Fruit fly (Drosophila melanogaster) whole organism, embryonic: ENCODE measurements around the gene CG2493.

Experiments used
- Bdp1 ChIP-seq: fragments of 200-800 bp; sonication (Bioruptor generic); optimal IDR thresholded peaks from 3 replicates; lab custom pipeline; 2016; ENCODE audit warnings: missing biosample characterization, missing genetic modification characterization
- CG10321 ChIP-seq: fragments of 200-800 bp; sonication (Bioruptor generic); IDR thresholded peaks from 2 replicates; pipeline ENCODE4 v1.3.6; 2022; ENCODE audit warnings: missing biosample characterization, missing genetic modification characterization
- CG10543 ChIP-seq: fragments of 200-800 bp; sonication (Bioruptor generic); optimal IDR thresholded peaks from 3 replicates; lab custom pipeline; 2017; ENCODE audit warnings: missing biosample characterization, mild to moderate bottlenecking, missing genetic modification characterization, moderate library complexity
- CG11723 ChIP-seq: fragments of 200-800 bp; sonication (Bioruptor generic); optimal IDR thresholded peaks from 2 replicates; lab custom pipeline; 2017; ENCODE audit warnings: missing biosample characterization, mild to moderate bottlenecking, missing genetic modification characterization
- CG12104 ChIP-seq: fragments of 200-800 bp; sonication (Bioruptor generic); optimal IDR thresholded peaks from 3 replicates; lab custom pipeline; 2016; ENCODE audit warnings: missing biosample characterization, missing genetic modification characterization
- CG1233 ChIP-seq: fragments of 200-800 bp; sonication (Bioruptor generic); optimal IDR thresholded peaks from 4 replicates; lab custom pipeline; 2018; ENCODE audit warnings: missing biosample characterization, mild to moderate bottlenecking, missing genetic modification characterization
- CG12769 ChIP-seq: fragments of 200-800 bp; sonication (Bioruptor generic); optimal IDR thresholded peaks from 2 replicates; lab custom pipeline; 2019; ENCODE audit warnings: missing biosample characterization, mild to moderate bottlenecking, missing genetic modification characterization, moderate library complexity
- CG13296 ChIP-seq: fragments of 200-800 bp; sonication (Bioruptor generic); optimal IDR thresholded peaks from 3 replicates; lab custom pipeline; 2018; ENCODE audit warnings: missing biosample characterization, mild to moderate bottlenecking, missing genetic modification characterization
- CG14014 ChIP-seq: fragments of 200-800 bp; sonication (Bioruptor generic); IDR thresholded peaks from 2 replicates; pipeline ENCODE4 v1.3.6; 2022; ENCODE audit warnings: missing biosample characterization, missing genetic modification characterization
- CG33213 ChIP-seq: fragments of 200-800 bp; sonication (Bioruptor generic); optimal IDR thresholded peaks from 3 replicates; lab custom pipeline; 2016; ENCODE audit warnings: missing biosample characterization, missing genetic modification characterization
- CG3838 ChIP-seq: fragments of 200-800 bp; sonication (Bioruptor generic); optimal IDR thresholded peaks from 3 replicates; lab custom pipeline; 2016; ENCODE audit warnings: missing biosample characterization, missing genetic modification characterization
- CG4282 ChIP-seq: fragments of 200-800 bp; sonication (Bioruptor generic); optimal IDR thresholded peaks from 2 replicates; lab custom pipeline; 2016; ENCODE audit warnings: missing biosample characterization, missing genetic modification characterization
- CG4360 ChIP-seq: fragments of 200-800 bp; sonication (Bioruptor generic); IDR thresholded peaks from 2 replicates; pipeline ENCODE4 v1.3.6; 2022; ENCODE audit warnings: missing biosample characterization, missing genetic modification characterization
- CG6272 ChIP-seq: fragments of 200-800 bp; sonication (Bioruptor generic); IDR thresholded peaks from 2 replicates; pipeline ENCODE4 v1.3.6; 2022; ENCODE audit warnings: missing biosample characterization, missing genetic modification characterization
- CG7839 ChIP-seq: fragments of 200-800 bp; sonication (Bioruptor generic); optimal IDR thresholded peaks from 3 replicates; lab custom pipeline; 2018; ENCODE audit warnings: missing biosample characterization, mild to moderate bottlenecking, missing genetic modification characterization, moderate library complexity
- CG8478 ChIP-seq: fragments of >200 bp; optimal IDR thresholded peaks from 2 replicates; lab custom pipeline; 2018
- CTCF ChIP-seq: fragments of 200-800 bp; sonication (Bioruptor generic); optimal IDR thresholded peaks from 2 replicates; lab custom pipeline; 2017; ENCODE audit warnings: missing biosample characterization, mild to moderate bottlenecking, missing genetic modification characterization, moderate library complexity
- Dad ChIP-seq: fragments of 200-800 bp; sonication (Bioruptor generic); optimal IDR thresholded peaks from 3 replicates; lab custom pipeline; 2016; ENCODE audit warnings: missing biosample characterization, missing genetic modification characterization
- Dek ChIP-seq: fragments of 200-800 bp; sonication (Bioruptor generic); optimal IDR thresholded peaks from 3 replicates; lab custom pipeline; 2019; ENCODE audit warnings: missing biosample characterization, mild to moderate bottlenecking, missing genetic modification characterization, moderate library complexity
- Eip74EF ChIP-seq, 2 experiments: fragments of 200-800 bp in 1 of 2; fragments of >200 bp in 1 of 2; sonication (Bioruptor generic) in 1 of 2; optimal IDR thresholded peaks; 2 replicates each; lab custom pipeline; 2017 to 2019; ENCODE audit warnings: missing biosample characterization in 2 of 2, missing genetic modification characterization in 2 of 2, mild to moderate bottlenecking in 1 of 2, moderate library complexity in 1 of 2
- Ets65A ChIP-seq: fragments of 200-800 bp; sonication (Bioruptor generic); peaks from one replicate; lab custom pipeline; 2016; ENCODE audit warnings: missing biosample characterization, missing genetic modification characterization
- H2.0 ChIP-seq: fragments of 200-800 bp; sonication (Bioruptor generic); IDR thresholded peaks from 2 replicates; pipeline ENCODE4 v1.3.6; 2022; ENCODE audit warnings: missing biosample characterization, missing genetic modification characterization
- Hand ChIP-seq: fragments of 200-800 bp; sonication (Bioruptor generic); optimal IDR thresholded peaks from 2 replicates; lab custom pipeline; 2017; ENCODE audit warnings: mild to moderate bottlenecking, missing biosample characterization, missing genetic modification reagents, missing genetic modification characterization
- Hey ChIP-seq: fragments of 200-800 bp; sonication (Bioruptor generic); optimal IDR thresholded peaks from 3 replicates; lab custom pipeline; 2018; ENCODE audit warnings: missing biosample characterization, mild to moderate bottlenecking, missing genetic modification characterization
- Med ChIP-seq: fragments of 200-800 bp; sonication (Bioruptor generic); peaks from one replicate; lab custom pipeline; 2016; ENCODE audit warnings: missing biosample characterization, missing genetic modification characterization, mild to moderate bottlenecking, inconsistent platforms, moderate library complexity
- Mrtf ChIP-seq: fragments of 200-800 bp; sonication (Bioruptor generic); IDR thresholded peaks from 3 replicates; pipeline ENCODE4 v1.3.6; 2022; ENCODE audit warnings: missing biosample characterization, missing genetic modification characterization
- NfI ChIP-seq: fragments of 200-800 bp; sonication (Bioruptor generic); optimal IDR thresholded peaks from 3 replicates; lab custom pipeline; 2018; ENCODE audit warnings: missing biosample characterization, mild to moderate bottlenecking, missing genetic modification characterization, moderate library complexity
- ap ChIP-seq: fragments of 200-800 bp; sonication (Bioruptor generic); IDR thresholded peaks from 2 replicates; pipeline ENCODE4 v1.3.6; 2022; ENCODE audit warnings: missing biosample characterization, missing genetic modification characterization
- az2 ChIP-seq: fragments of 200-800 bp; sonication (Bioruptor generic); optimal IDR thresholded peaks from 3 replicates; lab custom pipeline; 2016; ENCODE audit warnings: missing biosample characterization, missing genetic modification characterization
- chm ChIP-seq: fragments of 200-800 bp; sonication (Bioruptor generic); IDR thresholded peaks from 2 replicates; pipeline ENCODE4 v1.3.6; 2022; ENCODE audit warnings: missing biosample characterization, missing genetic modification characterization
- dan ChIP-seq: fragments of 200-800 bp; sonication (Bioruptor generic); IDR thresholded peaks from 2 replicates; pipeline ENCODE4 v1.3.6; 2022; ENCODE audit warnings: missing biosample characterization, missing genetic modification characterization
- dm ChIP-seq: fragments of 200-800 bp; sonication (Bioruptor generic); optimal IDR thresholded peaks from 3 replicates; lab custom pipeline; 2016; ENCODE audit warnings: missing biosample characterization, missing genetic modification characterization
- dpn ChIP-seq, 2 experiments: fragments of 200-800 bp; sonication (Bioruptor generic); optimal IDR thresholded peaks; 3 replicates each; lab custom pipeline; 2016; ENCODE audit warnings: missing biosample characterization in 2 of 2, missing genetic modification characterization in 2 of 2
- esg ChIP-seq: fragments of 200-800 bp; sonication (Bioruptor generic); conservative IDR thresholded peaks from 2 replicates; pipeline ENCODE4 v1.3.6; 2022; ENCODE audit warnings: missing biosample characterization, missing genetic modification characterization
- gcm ChIP-seq: fragments of 200-800 bp; sonication (Bioruptor generic); optimal IDR thresholded peaks from 2 replicates; lab custom pipeline; 2019; ENCODE audit warnings: missing biosample characterization, mild to moderate bottlenecking, missing genetic modification characterization, moderate library complexity
- gsb-n ChIP-seq: fragments of 200-800 bp; sonication (Bioruptor generic); optimal IDR thresholded peaks from 3 replicates; lab custom pipeline; 2018; ENCODE audit warnings: missing biosample characterization, mild to moderate bottlenecking, missing genetic modification characterization
- kni ChIP-seq: fragments of 200-800 bp; sonication (Bioruptor generic); optimal IDR thresholded peaks from 3 replicates; lab custom pipeline; 2017; ENCODE audit warnings: mild to moderate bottlenecking, missing biosample characterization, missing genetic modification reagents, missing genetic modification characterization
- nau ChIP-seq: fragments of 200-800 bp; sonication (Bioruptor generic); optimal IDR thresholded peaks from 3 replicates; lab custom pipeline; 2017; ENCODE audit warnings: missing biosample characterization, mild to moderate bottlenecking, missing genetic modification characterization, missing genetic modification reagents
- nom ChIP-seq: fragments of 200-800 bp; sonication (Bioruptor generic); optimal IDR thresholded peaks from 2 replicates; lab custom pipeline; 2017; ENCODE audit warnings: missing biosample characterization, missing genetic modification characterization, mild to moderate bottlenecking, moderate library complexity, missing genetic modification reagents
- repo ChIP-seq: fragments of 200-800 bp; sonication (Bioruptor generic); optimal IDR thresholded peaks from 2 replicates; lab custom pipeline; 2016; ENCODE audit warnings: missing biosample characterization, missing genetic modification characterization
- so ChIP-seq: fragments of 200-800 bp; sonication (Bioruptor generic); IDR thresholded peaks from 3 replicates; pipeline ENCODE4 v1.3.6; 2022; ENCODE audit warnings: missing biosample characterization, missing genetic modification characterization
- sqz ChIP-seq: fragments of 200-800 bp; sonication (Bioruptor generic); optimal IDR thresholded peaks from 3 replicates; lab custom pipeline; 2018; ENCODE audit warnings: missing biosample characterization, mild to moderate bottlenecking, missing genetic modification characterization
- ssp ChIP-seq: fragments of 200-800 bp; sonication (Bioruptor generic); IDR thresholded peaks from 2 replicates; pipeline ENCODE4 v1.3.6; 2022; ENCODE audit warnings: missing biosample characterization, missing genetic modification characterization
- tgo ChIP-seq: fragments of 200-800 bp; sonication (Bioruptor generic); IDR thresholded peaks from 3 replicates; pipeline ENCODE4 v1.3.6; 2022; ENCODE audit warnings: missing biosample characterization, missing genetic modification characterization
- tll ChIP-seq, 2 experiments: fragments of 200-800 bp in 1 of 2; fragments of >200 bp in 1 of 2; sonication (Bioruptor generic) in 1 of 2; optimal IDR thresholded peaks; 2 replicates each; lab custom pipeline; 2017 to 2019; ENCODE audit warnings: missing biosample characterization in 2 of 2, missing genetic modification characterization in 2 of 2, mild to moderate bottlenecking in 1 of 2, moderate library complexity in 1 of 2
- tna ChIP-seq: fragments of 200-800 bp; sonication (Bioruptor generic); IDR thresholded peaks from 2 replicates; pipeline ENCODE4 v1.3.6; 2022; ENCODE audit warnings: missing biosample characterization, missing genetic modification characterization; ENCODE audit not compliant: partially characterized antibody
- twi ChIP-seq: fragments of 200-800 bp; optimal IDR thresholded peaks from 2 replicates; lab custom pipeline; 2019; ENCODE audit warnings: missing biosample characterization, mild to moderate bottlenecking, missing genetic modification characterization, moderate library complexity
- wor ChIP-seq: fragments of 200-800 bp; sonication (Bioruptor generic); IDR thresholded peaks from 2 replicates; pipeline ENCODE4 v1.3.6; 2022; ENCODE audit warnings: missing biosample characterization, missing genetic modification characterization

Gene CG2493

dm6 chr2L:20487723-20488122, 24.5 kb upstream of the CG2493 start (continued):
- TF ChIP-seq NfI (GFP tag; lab: Kevin White, UChicago), result no peak
- TF ChIP-seq CG10321 (GFP tag; lab: Robert Waterston, UW), result no peak
- TF ChIP-seq Hey, result no peak
- TF ChIP-seq CG12769, result peak; percentile 18
- peak; percentile 75 for TF ChIP-seq twi (tag; lab: Kevin White, UChicago)
- TF ChIP-seq gcm (GFP tag; lab: Kevin White, UChicago), result no peak
- TF ChIP-seq dpn (GFP tag; optimal IDR thresholded peaks at IDR 0.05; lab: Kevin White, UChicago), result no peak
- no peak for TF ChIP-seq CG7839 (tag; lab: Kevin White, UChicago)
- no peak for TF ChIP-seq repo (GFP tag; lab: Kevin White, UChicago)
- peak; percentile 74; the same call in 1 of the 3 replicates for TF ChIP-seq so (GFP tag; lab: Robert Waterston, UW)
- TF ChIP-seq, all 482 proteins: peak for 6

dm6 chr2L:20486752-20487141, 23.5 kb upstream of the CG2493 start:
- TF ChIP-seq CTCF, result no peak
- peak; percentile 36 for TF ChIP-seq nom
- TF ChIP-seq Ets65A (GFP tag; lab: Kevin White, UChicago), result peak; percentile 64

- TF ChIP-seq dan (GFP tag; lab: Robert Waterston, UW) (no peak), esg (no peak), az2 (GFP tag; lab: Kevin White, UChicago) (no peak), Bdp1 (GFP tag; lab: Kevin White, UChicago) (no peak), Dek (tag; lab: Kevin White, UChicago) (no peak), CG8478 (no peak), CG3838 (GFP tag; lab: Kevin White, UChicago) (no peak), tll (GFP tag; optimal IDR thresholded peaks at IDR 0.05; lab: Kevin White, UChicago) (peak in 1 of 2 experiments; percentile 42), CG14014 (GFP tag; lab: Robert Waterston, UW) (no peak), Ets65A (GFP tag; lab: Kevin White, UChicago) (peak; percentile 84), kni (GFP tag; lab: Kevin White, UChicago) (no peak), tna (GFP tag; lab: Robert Waterston, UW) (no peak), ap (GFP tag; lab: Robert Waterston, UW) (no peak), nau (GFP tag; lab: Kevin White, UChicago) (no peak), CG33213 (GFP tag; lab: Kevin White, UChicago) (no peak), CG6272 (GFP tag; lab: Robert Waterston, UW) (no peak), twi (tag; lab: Kevin White, UChicago) (peak; percentile 100), Dad (no peak), dpn (GFP tag; optimal IDR thresholded peaks at IDR 0.05; lab: Kevin White, UChicago) (no peak), CG4282 (GFP tag; lab: Kevin White, UChicago) (no peak), Hand (no peak), dm (GFP tag; lab: Kevin White, UChicago) (peak; percentile 31), gsb-n (tag; lab: Kevin White, UChicago) (no peak), CG10543 (no peak), CG4360 (GFP tag; lab: Robert Waterston, UW) (no peak), tgo (GFP tag; lab: Robert Waterston, UW) (no peak), CG12104 (no peak), Eip74EF (GFP tag; optimal IDR thresholded peaks at IDR 0.05; lab: Kevin White, UChicago) (no peak), CG1233 (GFP tag; lab: Kevin White, UChicago) (no peak), Mrtf (no peak), chm (peak; percentile 11; the same call in 1 of the 2 replicates), CG13296 (GFP tag; lab: Kevin White, UChicago) (no peak), Med (peak; percentile 56), H2.0 (GFP tag; lab: Robert Waterston, UW) (no peak), wor (GFP tag; lab: Robert Waterston, UW) (no peak), CG11723 (no peak), ssp (GFP tag; lab: Robert Waterston, UW) (no peak), sqz (GFP tag; lab: Kevin White, UChicago) (no peak)
These were observed 23.0 kb upstream of the CG2493 start for dm6 chr2L:20486050-20486751.
